Fruit fly (Drosophila melanogaster) whole organism, adult: ENCODE data around the gene bun.

Experiments
- CG11617 ChIP-seq: fragments of 200-800 bp; sonication (Bioruptor generic); optimal IDR thresholded peaks from 2 replicates; lab custom pipeline; 2017; ENCODE audit warnings: mild to moderate bottlenecking, missing biosample characterization, missing genetic modification reagents, missing genetic modification characterization
- CG12768 ChIP-seq: fragments of 200-800 bp; sonication (Bioruptor generic); optimal IDR thresholded peaks from 2 replicates; lab custom pipeline; 2017; ENCODE audit warnings: missing biosample characterization, missing genetic modification characterization, mild to moderate bottlenecking, moderate library complexity, missing genetic modification reagents
- CG14711 ChIP-seq: fragments of 200-800 bp; sonication (Bioruptor generic); optimal IDR thresholded peaks from 2 replicates; lab custom pipeline; 2018; ENCODE audit warnings: missing biosample characterization, mild to moderate bottlenecking, missing genetic modification characterization, moderate library complexity
- CG1620 ChIP-seq: fragments of 200-800 bp; sonication (Bioruptor generic); optimal IDR thresholded peaks from 2 replicates; lab custom pipeline; 2016; ENCODE audit warnings: missing biosample characterization, missing genetic modification characterization
- CG33017 ChIP-seq: fragments of 200-800 bp; sonication (Bioruptor generic); optimal IDR thresholded peaks from 2 replicates; lab custom pipeline; 2018; ENCODE audit warnings: missing biosample characterization, mild to moderate bottlenecking, missing genetic modification characterization, moderate library complexity
- CG5204 ChIP-seq: fragments of 200-800 bp; sonication (Bioruptor generic); optimal IDR thresholded peaks from 2 replicates; lab custom pipeline; 2016; ENCODE audit warnings: missing biosample characterization, missing genetic modification characterization
- CG7045 ChIP-seq: fragments of 200-800 bp; sonication (Bioruptor generic); optimal IDR thresholded peaks from 2 replicates; lab custom pipeline; 2017; ENCODE audit warnings: missing biosample characterization, mild to moderate bottlenecking, missing genetic modification characterization
- CG7101 ChIP-seq: fragments of 200-800 bp; sonication (Bioruptor generic); optimal IDR thresholded peaks from 2 replicates; lab custom pipeline; 2018; ENCODE audit warnings: missing biosample characterization, mild to moderate bottlenecking, missing genetic modification characterization, moderate library complexity
- Clk ChIP-seq: fragments of 200-800 bp; sonication (Bioruptor generic); optimal IDR thresholded peaks from 2 replicates; lab custom pipeline; 2017; ENCODE audit warnings: missing biosample characterization, missing genetic modification characterization
- Crg-1 ChIP-seq: fragments of 200-800 bp; sonication (Bioruptor generic); optimal IDR thresholded peaks from 2 replicates; lab custom pipeline; 2016; ENCODE audit warnings: missing biosample characterization, missing genetic modification characterization
- Hr96 ChIP-seq: fragments of 200-800 bp; sonication (Bioruptor generic); optimal IDR thresholded peaks from 2 replicates; lab custom pipeline; 2016; ENCODE audit warnings: missing biosample characterization, missing genetic modification characterization
- Mnt ChIP-seq: fragments of 200-800 bp; sonication (Bioruptor generic); optimal IDR thresholded peaks from 2 replicates; lab custom pipeline; 2016; ENCODE audit warnings: missing biosample characterization, mild to moderate bottlenecking, missing genetic modification characterization
- bab1 ChIP-seq: fragments of 200-800 bp; sonication (Bioruptor generic); optimal IDR thresholded peaks from 3 replicates; lab custom pipeline; 2019; ENCODE audit warnings: missing biosample characterization, mild to moderate bottlenecking, missing genetic modification characterization, moderate library complexity
- cic ChIP-seq: fragments of 200-800 bp; sonication (Bioruptor generic); optimal IDR thresholded peaks from 2 replicates; lab custom pipeline; 2017; ENCODE audit warnings: missing biosample characterization, mild to moderate bottlenecking, missing genetic modification characterization, moderate library complexity
- cnc ChIP-seq, 2 experiments: fragments of >200 bp; optimal IDR thresholded peaks; 2 replicates each; lab custom pipeline; 2017
- kay ChIP-seq: fragments of 200-800 bp; sonication (Bioruptor generic); peaks from one replicate; lab custom pipeline; 2016; ENCODE audit warnings: missing biosample characterization, missing genetic modification characterization, borderline replicate concordance
- ovo ChIP-seq: fragments of 200-800 bp; sonication (Bioruptor generic); optimal IDR thresholded peaks from 2 replicates; lab custom pipeline; 2016; ENCODE audit warnings: missing biosample characterization, missing genetic modification characterization
- pad ChIP-seq: fragments of 200-800 bp; sonication (Bioruptor generic); optimal IDR thresholded peaks from 3 replicates; lab custom pipeline; 2017; ENCODE audit warnings: missing biosample characterization, missing genetic modification characterization, mild to moderate bottlenecking, moderate library complexity, missing genetic modification reagents
- tj ChIP-seq: fragments of 200-800 bp; sonication (Bioruptor generic); optimal IDR thresholded peaks from 3 replicates; lab custom pipeline; 2017; ENCODE audit warnings: missing biosample characterization, mild to moderate bottlenecking, missing genetic modification characterization, moderate library complexity
- toe ChIP-seq: fragments of 200-800 bp; sonication (Bioruptor generic); optimal IDR thresholded peaks from 2 replicates; lab custom pipeline; 2016; ENCODE audit warnings: missing biosample characterization, missing genetic modification characterization

The bun gene

dm6 chr2L:12539334-12539733 is 7.1 kb downstream of the bun start:
- TF ChIP-seq tj (GFP tag; lab: Kevin White, UChicago) (no peak), CG1620 (GFP tag; lab: Kevin White, UChicago) (no peak), Crg-1 (GFP tag; lab: Kevin White, UChicago) (no peak), Hr96 (GFP tag; lab: Kevin White, UChicago) (no peak), CG5204 (GFP tag; lab: Kevin White, UChicago) (no peak), kay (GFP tag; lab: Kevin White, UChicago) (no peak), Clk (no peak), CG11617 (no peak), CG7101 (no peak), CG12768 (GFP tag; lab: Kevin White, UChicago) (no peak), cnc (optimal IDR thresholded peaks at IDR 0.05; lab: Kevin White, UChicago) (no peak), ovo (GFP tag; lab: Kevin White, UChicago) (no peak), pad (no peak), CG14711 (no peak)

dm6 chr2L:12535637-12536038 is 10.8 kb downstream of the bun start:
- TF ChIP-seq Clk (peak; percentile 13), CG1620 (GFP tag; lab: Kevin White, UChicago) (peak; percentile 13), kay (GFP tag; lab: Kevin White, UChicago) (peak; percentile 90), pad (peak; percentile 36), Crg-1 (GFP tag; lab: Kevin White, UChicago) (peak; percentile 66), Hr96 (GFP tag; lab: Kevin White, UChicago) (no peak), toe (GFP tag; lab: Kevin White, UChicago) (no peak), Mnt (GFP tag; lab: Kevin White, UChicago) (peak; percentile 75), CG14711 (peak; percentile 62), CG33017 (tag; lab: Kevin White, UChicago) (peak; percentile 69), tj (GFP tag; lab: Kevin White, UChicago) (peak; percentile 16), cnc (optimal IDR thresholded peaks at IDR 0.05; lab: Kevin White, UChicago) (no peak), cic (peak; percentile 100), CG7101 (peak; percentile 66), CG11617 (peak; percentile 67), CG7045 (peak; percentile 72), CG12768 (GFP tag; lab: Kevin White, UChicago) (peak; percentile 86), bab1 (GFP tag; lab: Kevin White, UChicago) (no peak), CG5204 (GFP tag; lab: Kevin White, UChicago) (no peak), ovo (GFP tag; lab: Kevin White, UChicago) (peak; percentile 44)

- TF ChIP-seq CG11617 = no peak
- no peak for TF ChIP-seq CG5204 (GFP tag; lab: Kevin White, UChicago)
- TF ChIP-seq Crg-1 (GFP tag; lab: Kevin White, UChicago) = no peak
- TF ChIP-seq cic = no peak
These were observed 12.6 kb downstream of the bun start for dm6 chr2L:12533671-12534402.

DNA sequence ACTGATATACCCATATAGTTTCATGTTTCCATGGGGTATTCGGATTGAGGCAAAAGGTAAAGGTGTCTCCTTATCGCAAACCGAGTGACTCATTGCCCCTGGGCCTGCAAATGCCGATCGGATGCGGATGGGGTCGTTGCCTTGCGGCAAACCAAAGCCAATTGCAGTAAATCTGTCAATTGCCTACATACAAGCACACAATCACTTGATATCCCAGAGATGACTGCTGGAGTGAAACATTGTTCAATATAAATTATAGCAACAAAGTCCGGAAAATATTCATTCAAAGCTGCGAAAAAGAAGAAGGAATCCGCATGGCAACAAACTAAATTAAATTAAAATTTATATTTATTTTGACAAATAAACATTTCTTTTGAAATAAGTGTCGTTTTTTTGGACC is 13.8 kb downstream of the bun start:
- TF ChIP-seq CG11617 (no peak), pad (no peak), Hr96 (GFP tag; lab: Kevin White, UChicago) (no peak), cnc (optimal IDR thresholded peaks at IDR 0.05; lab: Kevin White, UChicago) (no peak), cic (no peak), Crg-1 (GFP tag; lab: Kevin White, UChicago) (no peak), kay (GFP tag; lab: Kevin White, UChicago) (peak; percentile 77)

dm6 chr2L:12529949-12530849 is 16.2 kb downstream of the bun start:
- TF ChIP-seq tj (GFP tag; lab: Kevin White, UChicago) = peak; percentile 34
- TF ChIP-seq CG1620 (GFP tag; lab: Kevin White, UChicago) = no peak
- peak; percentile 56 for TF ChIP-seq CG12768 (GFP tag; lab: Kevin White, UChicago)
- no peak for TF ChIP-seq bab1 (GFP tag; lab: Kevin White, UChicago)
- no peak for TF ChIP-seq ovo (GFP tag; lab: Kevin White, UChicago)
- peak; percentile 34 for TF ChIP-seq cic

DNA sequence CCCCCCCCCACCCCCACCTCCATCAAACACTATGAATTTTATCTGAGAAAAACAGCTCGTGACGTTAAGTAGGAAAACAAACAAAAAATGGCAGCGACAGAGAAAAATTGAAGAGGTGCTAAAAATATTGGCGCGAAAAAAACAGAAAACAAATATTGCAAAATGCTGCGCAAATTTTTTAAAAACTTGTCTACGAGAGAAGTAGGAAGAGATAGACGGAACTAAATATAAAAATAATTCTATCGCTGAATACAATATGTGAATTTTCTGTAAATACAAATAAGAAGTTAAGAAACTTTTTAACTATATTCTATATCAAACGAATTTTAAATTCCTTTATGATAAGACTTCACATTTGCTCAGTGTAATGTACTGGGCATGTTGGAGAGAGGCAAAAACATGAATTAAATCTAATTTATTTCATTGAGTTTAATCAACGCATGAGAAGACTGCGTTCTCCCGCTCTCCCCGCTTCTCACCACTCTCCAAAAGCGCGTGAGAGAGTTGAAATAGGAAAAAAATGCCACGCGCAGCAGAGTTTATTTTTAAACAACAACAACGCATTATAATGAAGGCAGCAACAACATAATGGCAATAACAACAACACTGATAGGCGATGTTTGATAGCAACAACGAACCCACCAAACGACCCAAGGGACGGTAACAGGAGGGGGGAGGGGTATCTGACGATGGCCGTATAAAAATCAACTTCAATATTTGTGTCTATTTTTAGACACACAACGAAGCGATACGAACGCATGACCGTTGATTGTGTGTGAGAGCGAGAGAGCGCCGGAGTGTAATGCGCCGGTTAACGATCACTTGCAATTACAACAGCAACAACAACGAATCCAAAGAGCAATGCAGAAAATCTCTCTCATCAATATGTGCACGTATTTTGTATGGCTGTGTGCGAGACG is 17.1 kb downstream of the bun start:
- TF ChIP-seq CG11617 = no peak
- no peak for TF ChIP-seq CG1620 (GFP tag; lab: Kevin White, UChicago)
- no peak for TF ChIP-seq CG7101
- peak; percentile 85 for TF ChIP-seq ovo (GFP tag; lab: Kevin White, UChicago)
- peak; percentile 53 for TF ChIP-seq bab1 (GFP tag; lab: Kevin White, UChicago)
- peak; percentile 62 for TF ChIP-seq Hr96 (GFP tag; lab: Kevin White, UChicago)
- TF ChIP-seq Clk = no peak
- peak; percentile 17 for TF ChIP-seq pad
- no peak for TF ChIP-seq CG5204 (GFP tag; lab: Kevin White, UChicago)
- TF ChIP-seq CG7045 = no peak
- TF ChIP-seq CG12768 (GFP tag; lab: Kevin White, UChicago) = peak; percentile 93
- TF ChIP-seq Crg-1 (GFP tag; lab: Kevin White, UChicago) = peak; percentile 58
- TF ChIP-seq cnc (optimal IDR thresholded peaks at IDR 0.05; lab: Kevin White, UChicago) = no peak
- peak; percentile 30 for TF ChIP-seq toe (GFP tag; lab: Kevin White, UChicago)
- TF ChIP-seq Mnt (GFP tag; lab: Kevin White, UChicago) = peak; percentile 72
- TF ChIP-seq tj (GFP tag; lab: Kevin White, UChicago) = peak; percentile 69
- TF ChIP-seq CG33017 (tag; lab: Kevin White, UChicago) = peak; percentile 60
- peak; percentile 94 for TF ChIP-seq kay (GFP tag; lab: Kevin White, UChicago)
- peak; percentile 98 for TF ChIP-seq cic
- no peak for TF ChIP-seq CG14711
